Fruit fly (Drosophila melanogaster) S2 (cell line): Measurements from ENCODE around the gene Swt1.

Experiments used
- CG8478 ChIP-seq: fragments of >200 bp; optimal IDR thresholded peaks from 2 replicates; lab custom pipeline; 2018
- CTCF ChIP-seq, 2 experiments: fragments of >200 bp; optimal IDR thresholded peaks; 2 replicates each; lab custom pipeline; 2018

DNA sequence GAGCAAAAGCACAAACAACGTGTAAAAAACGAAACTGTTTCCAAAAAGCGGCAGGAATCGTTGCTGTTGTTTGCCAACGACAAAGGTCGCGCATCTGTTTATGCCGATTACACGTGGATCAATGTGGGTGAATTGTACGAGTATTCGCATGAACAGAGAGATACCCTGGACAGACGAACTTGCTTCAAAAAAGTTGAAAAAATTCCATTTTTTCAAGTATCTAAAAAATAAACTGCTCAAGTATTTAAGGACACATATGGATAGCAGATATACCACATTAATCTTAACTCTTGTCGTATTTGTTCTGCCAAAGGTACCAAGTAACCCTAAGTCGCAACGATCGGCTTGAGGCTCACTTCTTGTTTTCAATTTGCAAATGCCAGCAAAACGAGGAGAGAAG lies 49.6 kb upstream of the Swt1 start:
- TF ChIP-seq CTCF (optimal IDR thresholded peaks at IDR 0.05; lab: Kevin White, UChicago) (no peak), CG8478 (lab: Kevin White, UChicago) (no peak)
